Worm (Caenorhabditis elegans) whole organism, mixed stage, embryonic: ENCODE measurements around the gene ubxn-6.

Experiments used
- M03D4.4 ChIP-seq: sonication (generic microtip); optimal IDR thresholded peaks from 2 replicates; lab custom pipeline; 2017; ENCODE audit warnings: mild to moderate bottlenecking, missing genetic modification characterization, missing compliant biosample characterization
- blmp-1 ChIP-seq: fragments of 150-350 bp; optimal IDR thresholded peaks from 2 replicates; lab custom pipeline; 2014; ENCODE audit warnings: missing biosample characterization, missing genetic modification characterization
- cnd-1 ChIP-seq: fragments of 200-800 bp; sonication (Bioruptor generic); optimal IDR thresholded peaks from 2 replicates; lab custom pipeline; 2018; ENCODE audit warnings: mild to moderate bottlenecking, missing genetic modification characterization, missing compliant biosample characterization
- elt-1 ChIP-seq: sonication (generic microtip); optimal IDR thresholded peaks from 2 replicates; lab custom pipeline; 2017; ENCODE audit warnings: missing genetic modification characterization, mild to moderate bottlenecking, missing compliant biosample characterization, antibody characterized with exemption, moderate library complexity, borderline replicate concordance; ENCODE audit not compliant: insufficient read depth
- hlh-1 ChIP-seq: fragments of 150-350 bp; optimal IDR thresholded peaks from 2 replicates; lab custom pipeline; 2014; ENCODE audit warnings: missing biosample characterization, missing genetic modification reagents, missing genetic modification characterization
- lin-13 ChIP-seq: fragments of 150-350 bp; optimal IDR thresholded peaks from 2 replicates; lab custom pipeline; 2014; ENCODE audit warnings: missing biosample characterization, missing genetic modification characterization
- nhr-237 ChIP-seq: fragments of 150-350 bp; optimal IDR thresholded peaks from 2 replicates; lab custom pipeline; 2014; ENCODE audit warnings: missing biosample characterization, missing genetic modification characterization
- nhr-28 ChIP-seq: fragments of 150-350 bp; optimal IDR thresholded peaks from 2 replicates; lab custom pipeline; 2014; ENCODE audit warnings: missing biosample characterization, missing genetic modification characterization
- nhr-76 ChIP-seq: sonication (generic microtip); optimal IDR thresholded peaks from 2 replicates; lab custom pipeline; 2017; ENCODE audit warnings: missing biosample characterization, missing genetic modification characterization
- pha-4 ChIP-seq: fragments of 150-350 bp; optimal IDR thresholded peaks from 2 replicates; lab custom pipeline; 2018; ENCODE audit warnings: missing biosample characterization, missing genetic modification reagents, missing genetic modification characterization
- sptf-1 ChIP-seq: sonication (generic microtip); optimal IDR thresholded peaks from 2 replicates; lab custom pipeline; 2017; ENCODE audit warnings: mild to moderate bottlenecking, missing genetic modification characterization, moderate library complexity, missing compliant biosample characterization

DNA sequence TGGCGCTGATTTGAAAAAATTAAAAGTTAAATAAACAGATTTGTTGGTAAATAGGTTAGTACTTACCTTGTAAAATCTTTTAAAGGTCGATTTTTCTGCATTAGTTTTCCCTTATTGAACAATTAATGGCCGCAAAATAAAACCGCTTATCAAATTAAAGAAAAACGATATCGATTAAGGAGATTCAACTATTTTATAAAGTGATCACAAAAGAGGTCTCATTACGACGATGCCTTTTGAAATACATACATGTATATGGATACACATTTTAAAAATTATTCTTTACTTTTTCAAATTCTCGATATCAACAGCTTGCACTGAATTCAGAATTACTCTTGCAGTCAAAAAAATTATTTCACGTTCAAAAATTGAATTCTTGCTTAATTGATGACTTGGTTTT lies 49.3 kb upstream of the ubxn-6 start, which contains the start of gene Y17G9A.3:
- TF ChIP-seq nhr-76 (tag; lab: Kevin White, UChicago) (no peak), nhr-237 (tag; lab: Kevin White, UChicago) (no peak), lin-13 (tag; lab: Kevin White, UChicago) (no peak), blmp-1 (tag; lab: Kevin White, UChicago) (no peak), cnd-1 (no peak), elt-1 (tag; lab: Kevin White, UChicago) (no peak), nhr-28 (tag; lab: Kevin White, UChicago) (no peak), pha-4 (tag; lab: Kevin White, UChicago) (no peak), hlh-1 (no peak), sptf-1 (tag; lab: Kevin White, UChicago) (no peak), M03D4.4 (tag; lab: Kevin White, UChicago) (no peak)
